Fruit fly (Drosophila melanogaster): Measurements from ENCODE around the gene RpS2.

- TF ChIP-seq CTCF (optimal IDR thresholded peaks at IDR 0.05) (no peak), CG8478 (optimal IDR thresholded peaks at IDR 0.05) (no peak)
These were observed 5.7 kb upstream of the RpS2 start, which contains the start of gene Muc30E for dm6 chr2L:9903028-9903427.
